Worm (Caenorhabditis elegans) whole organism, young adult: Measurements from ENCODE around the gene clec-47.

Experiments
- B0019.2 ChIP-seq: fragments of 200-800 bp; sonication (Bioruptor generic); conservative IDR thresholded peaks from 2 replicates; pipeline ENCODE4 v1.3.6; 2022; ENCODE audit warnings: missing genetic modification reagents, missing genetic modification characterization, missing compliant biosample characterization
- B0035.1 ChIP-seq: sonication (generic microtip); optimal IDR thresholded peaks from 2 replicates; lab custom pipeline; 2016; ENCODE audit warnings: missing genetic modification characterization, mild to moderate bottlenecking, missing compliant biosample characterization, missing genotype, missing genetic modification reagents
- B0336.3 ChIP-seq: fragments of 200-800 bp; sonication (Bioruptor generic); IDR thresholded peaks from 2 replicates; pipeline ENCODE4 v1.3.6; 2022; ENCODE audit warnings: missing genetic modification characterization, missing compliant biosample characterization
- C06A6.2 ChIP-seq: fragments of 200-800 bp; sonication (Bioruptor generic); conservative IDR thresholded peaks from 2 replicates; pipeline ENCODE4 v1.3.6; 2022; ENCODE audit warnings: missing genetic modification characterization, missing compliant biosample characterization
- F22D6.2 ChIP-seq: sonication (generic microtip); optimal IDR thresholded peaks from 2 replicates; lab custom pipeline; 2016; ENCODE audit warnings: mild to moderate bottlenecking, missing genetic modification characterization, missing compliant biosample characterization
- F37B4.10 ChIP-seq: fragments of 200-800 bp; sonication (Bioruptor generic); IDR thresholded peaks from 2 replicates; pipeline ENCODE4 v1.3.6; 2022; ENCODE audit warnings: missing genetic modification characterization, missing compliant biosample characterization
- F55B11.4 ChIP-seq: sonication (generic microtip); optimal IDR thresholded peaks from 2 replicates; lab custom pipeline; 2016; ENCODE audit warnings: missing compliant biosample characterization, missing genetic modification characterization, borderline replicate concordance; ENCODE audit not compliant: insufficient read depth
- Y79H2A.3 ChIP-seq: fragments of 200-800 bp; sonication (Bioruptor generic); conservative IDR thresholded peaks from 2 replicates; pipeline ENCODE4 v1.3.6; 2022; ENCODE audit warnings: missing genetic modification reagents, missing genetic modification characterization, missing compliant biosample characterization
- akir-1 ChIP-seq: fragments of 200-800 bp; sonication (Bioruptor generic); optimal IDR thresholded peaks from 2 replicates; lab custom pipeline; 2018; ENCODE audit warnings: mild to moderate bottlenecking, missing genetic modification characterization, moderate library complexity, missing compliant biosample characterization
- ama-1 ChIP-seq, 3 experiments: fragments of 150-350 bp in 1 of 3; sonication (generic microtip) in 2 of 3; optimal IDR thresholded peaks; 2 replicates each; lab custom pipeline; 2014 to 2018; ENCODE audit warnings: missing biosample characterization in 2 of 3, missing genetic modification characterization in 2 of 3, missing genetic modification reagents in 2 of 3
- aptf-2 ChIP-seq: fragments of 200-800 bp; sonication (Bioruptor generic); conservative IDR thresholded peaks from 2 replicates; pipeline ENCODE4 v1.3.6; 2022; ENCODE audit warnings: missing genetic modification reagents, missing genetic modification characterization, missing compliant biosample characterization
- athp-1 ChIP-seq: sonication (generic microtip); optimal IDR thresholded peaks from 2 replicates; lab custom pipeline; 2017; ENCODE audit warnings: mild to moderate bottlenecking, missing genetic modification characterization, missing compliant biosample characterization
- attf-5 ChIP-seq: fragments of 200-800 bp; sonication (Bioruptor generic); optimal IDR thresholded peaks from 2 replicates; lab custom pipeline; 2018; ENCODE audit warnings: mild to moderate bottlenecking, missing genetic modification characterization, missing compliant biosample characterization
- attf-6 ChIP-seq: fragments of 200-800 bp; sonication (Bioruptor generic); IDR thresholded peaks from 2 replicates; pipeline ENCODE4 v1.3.6; 2022; ENCODE audit warnings: missing genetic modification reagents, missing genetic modification characterization, missing compliant biosample characterization
- bed-1 ChIP-seq: fragments of 200-800 bp; sonication (Bioruptor generic); IDR thresholded peaks from 2 replicates; pipeline ENCODE4 v1.3.6; 2022; ENCODE audit warnings: missing genetic modification reagents, missing genetic modification characterization, missing compliant biosample characterization
- ceh-100 ChIP-seq: fragments of 200-800 bp; sonication (Bioruptor generic); IDR thresholded peaks from 2 replicates; pipeline ENCODE4 v1.3.6; 2022; ENCODE audit warnings: missing genetic modification reagents, missing genetic modification characterization, missing compliant biosample characterization
- ceh-27 ChIP-seq: fragments of 200-800 bp; sonication (Bioruptor generic); optimal IDR thresholded peaks from 2 replicates; lab custom pipeline; 2018; ENCODE audit warnings: mild to moderate bottlenecking, missing genetic modification characterization, moderate library complexity, missing compliant biosample characterization
- die-1 ChIP-seq: sonication (generic microtip); optimal IDR thresholded peaks from 2 replicates; lab custom pipeline; 2016; ENCODE audit warnings: missing genotype, mild to moderate bottlenecking, missing genetic modification characterization, missing compliant biosample characterization
- efl-1 ChIP-seq: fragments of 150-350 bp; optimal IDR thresholded peaks from 2 replicates; lab custom pipeline; 2014; ENCODE audit warnings: missing biosample characterization, missing genetic modification reagents, missing genetic modification characterization
- ekl-4 ChIP-seq: fragments of 200-800 bp; sonication (Bioruptor generic); IDR thresholded peaks from 2 replicates; pipeline ENCODE4 v1.3.6; 2022; ENCODE audit warnings: missing genetic modification reagents, missing genetic modification characterization, missing compliant biosample characterization
- him-1 ChIP-seq: sonication (generic microtip); optimal IDR thresholded peaks from 2 replicates; lab custom pipeline; 2016; ENCODE audit warnings: missing genotype, missing genetic modification reagents, missing genetic modification characterization, missing compliant biosample characterization
- hmg-1.2 ChIP-seq: fragments of 200-800 bp; sonication (Bioruptor generic); IDR thresholded peaks from 2 replicates; pipeline ENCODE4 v1.3.6; 2022; ENCODE audit warnings: missing genetic modification reagents, missing genetic modification characterization, missing compliant biosample characterization
- hsf-1 ChIP-seq: fragments of 200-800 bp; sonication (Bioruptor generic); IDR thresholded peaks from 2 replicates; pipeline ENCODE4 v1.3.6; 2022; ENCODE audit warnings: missing genetic modification reagents, missing genetic modification characterization, missing compliant biosample characterization
- lin-54 ChIP-seq: fragments of 200-800 bp; sonication (Bioruptor generic); optimal IDR thresholded peaks from 2 replicates; lab custom pipeline; 2018; ENCODE audit warnings: mild to moderate bottlenecking, missing genetic modification characterization, missing compliant biosample characterization
- lsy-27 ChIP-seq: sonication (generic microtip); optimal IDR thresholded peaks from 2 replicates; lab custom pipeline; 2017; ENCODE audit warnings: missing genetic modification characterization, mild to moderate bottlenecking, missing compliant biosample characterization, antibody characterized with exemption, missing genotype, borderline replicate concordance; ENCODE audit not compliant: insufficient read depth
- madf-3 ChIP-seq: fragments of 200-800 bp; sonication (Bioruptor generic); IDR thresholded peaks from 2 replicates; pipeline ENCODE4 v1.3.6; 2022; ENCODE audit warnings: missing genetic modification reagents, missing genetic modification characterization, missing compliant biosample characterization
- madf-8 ChIP-seq: fragments of 200-800 bp; sonication (Bioruptor generic); conservative IDR thresholded peaks from 2 replicates; pipeline ENCODE4 v1.3.6; 2022; ENCODE audit warnings: missing genetic modification reagents, missing genetic modification characterization, missing compliant biosample characterization
- mcd-1 ChIP-seq: fragments of 200-800 bp; sonication (Bioruptor generic); IDR thresholded peaks from 2 replicates; pipeline ENCODE4 v1.3.6; 2022; ENCODE audit warnings: missing genetic modification reagents, missing genetic modification characterization, missing compliant biosample characterization
- nfya-2 ChIP-seq: fragments of 200-800 bp; sonication (Bioruptor generic); IDR thresholded peaks from 2 replicates; pipeline ENCODE4 v1.3.6; 2022; ENCODE audit warnings: missing genetic modification reagents, missing genetic modification characterization, missing compliant biosample characterization
- nhr-80 ChIP-seq: sonication (generic microtip); optimal IDR thresholded peaks from 2 replicates; lab custom pipeline; 2016; ENCODE audit warnings: missing genetic modification characterization, missing compliant biosample characterization
- nhr-90 ChIP-seq: sonication (generic microtip); optimal IDR thresholded peaks from 2 replicates; lab custom pipeline; 2016; ENCODE audit warnings: missing genotype, mild to moderate bottlenecking, missing genetic modification characterization, missing compliant biosample characterization
- rpc-1 ChIP-seq, 2 experiments: fragments of 150-350 bp in 1 of 2; sonication (generic microtip) in 1 of 2; optimal IDR thresholded peaks; 2 replicates each; lab custom pipeline; 2014 to 2018; ENCODE audit warnings: missing biosample characterization in 1 of 2, missing genetic modification characterization in 1 of 2, missing genetic modification reagents in 1 of 2, missing genotype in 1 of 2
- snpc-1.3 ChIP-seq: sonication (generic microtip); optimal IDR thresholded peaks from 2 replicates; lab custom pipeline; 2017; ENCODE audit warnings: missing genetic modification characterization, mild to moderate bottlenecking, missing compliant biosample characterization, antibody characterized with exemption, moderate library complexity, missing genotype, missing genetic modification reagents; ENCODE audit not compliant: insufficient read depth
- snpc-3.4 ChIP-seq: sonication (generic microtip); optimal IDR thresholded peaks from 2 replicates; lab custom pipeline; 2017; ENCODE audit warnings: missing genetic modification characterization, mild to moderate bottlenecking, missing compliant biosample characterization, antibody characterized with exemption, moderate library complexity, missing genotype, missing genetic modification reagents
- snpc-4 ChIP-seq, 5 experiments: fragments of 150-350 bp in 1 of 5; sonication (generic microtip) in 4 of 5; optimal IDR thresholded peaks; 2 replicates each; lab custom pipeline; 2014 to 2018; ENCODE audit warnings: missing genetic modification characterization in 5 of 5, missing biosample characterization in 3 of 5, antibody characterized with exemption in 2 of 5, mild to moderate bottlenecking in 2 of 5, missing compliant biosample characterization in 2 of 5, missing genotype in 2 of 5, moderate library complexity in 2 of 5, missing genetic modification reagents in 1 of 5
- zim-3 ChIP-seq: sonication (generic microtip); optimal IDR thresholded peaks from 2 replicates; lab custom pipeline; 2017; ENCODE audit warnings: mild to moderate bottlenecking, missing genetic modification characterization, moderate library complexity, missing compliant biosample characterization
- ztf-18 ChIP-seq: sonication (generic microtip); optimal IDR thresholded peaks from 2 replicates; lab custom pipeline; 2016; ENCODE audit warnings: missing genotype, mild to moderate bottlenecking, missing genetic modification characterization, missing compliant biosample characterization
- ztf-28 ChIP-seq: fragments of 200-800 bp; sonication (Bioruptor generic); IDR thresholded peaks from 2 replicates; pipeline ENCODE4 v1.3.6; 2022; ENCODE audit warnings: missing genetic modification reagents, missing genetic modification characterization, missing compliant biosample characterization
- ztf-6 ChIP-seq: fragments of 200-800 bp; sonication (Bioruptor generic); IDR thresholded peaks from 2 replicates; pipeline ENCODE4 v1.3.6; 2022; ENCODE audit warnings: missing genetic modification reagents, missing genetic modification characterization, missing compliant biosample characterization

The clec-47 gene

DNA sequence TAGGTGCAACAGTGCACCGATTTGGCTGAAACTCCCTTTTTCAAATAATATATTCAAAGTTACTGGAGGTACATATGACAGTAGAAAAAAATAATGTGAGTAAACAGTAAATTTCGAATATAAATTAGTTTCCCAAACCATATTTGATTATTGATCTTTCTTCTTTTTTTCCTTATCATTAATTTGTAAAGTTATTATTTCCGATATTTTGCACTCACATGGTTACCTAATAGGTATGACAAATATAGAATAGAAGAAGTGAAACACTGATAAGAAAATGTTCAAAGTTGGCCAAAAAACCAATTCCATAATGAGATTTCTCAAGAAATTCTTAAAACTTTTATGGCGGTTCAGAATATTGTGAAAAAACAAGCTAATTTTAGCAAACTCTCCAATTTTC is 35.7 kb upstream of the clec-47 start:
- no peak for TF ChIP-seq ama-1 (optimal IDR thresholded peaks at IDR 0.05; lab: Kevin White, UChicago)
- TF ChIP-seq ama-1 (GFP tag; optimal IDR thresholded peaks at IDR 0.05; lab: Kevin White, UChicago), result no peak
- TF ChIP-seq him-1 (tag; lab: Kevin White, UChicago), result no peak
- TF ChIP-seq ekl-4 (GFP tag; lab: Robert Waterston, UW), result no peak
- TF ChIP-seq nhr-80, result peak; percentile 3
- TF ChIP-seq, all 124 proteins: peak for 1

- no peak for TF ChIP-seq aptf-2 (GFP tag; lab: Robert Waterston, UW)
- TF ChIP-seq Y79H2A.3 (GFP tag; lab: Robert Waterston, UW), result no peak
- TF ChIP-seq efl-1 (GFP tag; lab: Kevin White, UChicago), result no peak
- TF ChIP-seq bed-1, result no peak
- TF ChIP-seq F55B11.4 (tag; lab: Kevin White, UChicago), result no peak
- TF ChIP-seq ztf-18 (tag; lab: Kevin White, UChicago), result no peak
- no peak for TF ChIP-seq nfya-2 (GFP tag; lab: Robert Waterston, UW)
- TF ChIP-seq ama-1 (optimal IDR thresholded peaks at IDR 0.05; lab: Kevin White, UChicago), result no peak
- no peak for TF ChIP-seq ama-1 (GFP tag; optimal IDR thresholded peaks at IDR 0.05; lab: Kevin White, UChicago)
- no peak for TF ChIP-seq F37B4.10 (GFP tag; lab: Robert Waterston, UW)
- no peak for TF ChIP-seq B0019.2 (GFP tag; lab: Robert Waterston, UW)
- no peak for TF ChIP-seq snpc-1.3
- no peak for TF ChIP-seq ceh-27 (GFP tag; lab: Kevin White, UChicago)
- no peak for TF ChIP-seq hsf-1
- TF ChIP-seq madf-3 (GFP tag; lab: Robert Waterston, UW), result no peak
- TF ChIP-seq B0336.3 (GFP tag; lab: Robert Waterston, UW), result no peak
Observed at ce11 chrV:15140247-15140646, 35.3 kb upstream of the clec-47 start, which contains the start of gene K08F9.3. TSS of gene K08F9.3 (plus strand) at chrV:15140547.

ce11 chrV:15143285-15143684 is 32.3 kb upstream of the clec-47 start, which contains the start of gene K08F9.1:
TSS of gene K08F9.1 (minus strand) at chrV:15143385.
- TF ChIP-seq attf-6 (GFP tag; lab: Robert Waterston, UW), result no peak
- no peak for TF ChIP-seq madf-8 (GFP tag; lab: Robert Waterston, UW)
- no peak for TF ChIP-seq lsy-27 (tag; lab: Kevin White, UChicago)
- no peak for TF ChIP-seq lin-54 (GFP tag; lab: Kevin White, UChicago)
- no peak for TF ChIP-seq akir-1
- TF ChIP-seq die-1 (tag; lab: Kevin White, UChicago), result no peak
- no peak for TF ChIP-seq ztf-28 (GFP tag; lab: Robert Waterston, UW)
- TF ChIP-seq F22D6.2 (tag; lab: Kevin White, UChicago), result no peak
- no peak for TF ChIP-seq bed-1
- TF ChIP-seq nhr-90 (tag; lab: Kevin White, UChicago), result no peak
- no peak for TF ChIP-seq snpc-3.4 (tag; lab: Kevin White, UChicago)
- TF ChIP-seq zim-3, result no peak
- TF ChIP-seq ztf-6 (GFP tag; lab: Robert Waterston, UW), result no peak
- TF ChIP-seq B0035.1 (tag; lab: Kevin White, UChicago), result no peak

- TF ChIP-seq ztf-6 (GFP tag; lab: Robert Waterston, UW) (no peak), athp-1 (tag; lab: Kevin White, UChicago) (no peak), lin-54 (GFP tag; lab: Kevin White, UChicago) (peak; percentile 8), mcd-1 (peak; percentile 86), hmg-1.2 (peak; percentile 92), snpc-4 (GFP tag; optimal IDR thresholded peaks at IDR 0.05; lab: Kevin White, UChicago) (no peak), snpc-4 (tag; optimal IDR thresholded peaks at IDR 0.05; lab: Kevin White, UChicago) (peak in 1 of 4 experiments; percentile 7), ceh-100 (peak; percentile 88), C06A6.2 (GFP tag; lab: Robert Waterston, UW) (no peak), attf-5 (peak; percentile 1), rpc-1 (optimal IDR thresholded peaks at IDR 0.05; lab: Kevin White, UChicago) (no peak), rpc-1 (tag; optimal IDR thresholded peaks at IDR 0.05; lab: Kevin White, UChicago) (no peak), F55B11.4 (tag; lab: Kevin White, UChicago) (no peak)
Observed at ce11 chrV:15143798-15144197, 31.8 kb upstream of the clec-47 start, which contains the start of gene K08F9.4. TSS of gene K08F9.4 (plus strand) at chrV:15144019.
